Worm (Caenorhabditis elegans): ENCODE results near the gene Y39A3A.4.
A peak's percentile ranks its signal among the peaks of the same experiment; 100 is the strongest.

Y39A3A.4 gene

ce11 chrIII:2050494-2050893 is 25.9 kb downstream of the Y39A3A.4 start:
- TF ChIP-seq fos-1 (tag; optimal IDR thresholded peaks at IDR 0.05) (peak; percentile 6), mab-5 (tag; optimal IDR thresholded peaks at IDR 0.05) (no peak)

ce11 chrIII:2049825-2050224 is 26.6 kb downstream of the Y39A3A.4 start:
- TF ChIP-seq elt-3 (tag; optimal IDR thresholded peaks at IDR 0.05): no peak
- no peak for TF ChIP-seq nhr-23 (tag; optimal IDR thresholded peaks at IDR 0.05)
- no peak for TF ChIP-seq nhr-11 (tag; optimal IDR thresholded peaks at IDR 0.05)
- TF ChIP-seq nhr-129 (tag; optimal IDR thresholded peaks at IDR 0.05): no peak
- TF ChIP-seq ZK546.5 (tag; optimal IDR thresholded peaks at IDR 0.05): no peak
- peak; percentile 27 for TF ChIP-seq fos-1 (tag; optimal IDR thresholded peaks at IDR 0.05)
- no peak for TF ChIP-seq ama-1 (optimal IDR thresholded peaks at IDR 0.05)
- TF ChIP-seq skn-1 (tag; optimal IDR thresholded peaks at IDR 0.05): no peak

- TF ChIP-seq gmeb-1 (tag; optimal IDR thresholded peaks at IDR 0.05) (no peak), lin-11 (tag; optimal IDR thresholded peaks at IDR 0.05) (no peak), lsy-2 (tag; optimal IDR thresholded peaks at IDR 0.05) (no peak), nhr-25 (tag; optimal IDR thresholded peaks at IDR 0.05) (no peak)
These were observed 28.5 kb downstream of the Y39A3A.4 start, which contains the start of gene dpy-1 for ce11 chrIII:2047907-2048306. dpy-1 (minus strand) TSS chrIII:2048007.

ce11 chrIII:2032327-2033093 is 43.9 kb downstream of the Y39A3A.4 start:
- no peak for TF ChIP-seq skn-1 (tag; optimal IDR thresholded peaks at IDR 0.05)
- no peak for TF ChIP-seq unc-39 (tag; optimal IDR thresholded peaks at IDR 0.05)
- TF ChIP-seq nhr-129 (tag; optimal IDR thresholded peaks at IDR 0.05): peak; percentile 44
- peak; percentile 18 for TF ChIP-seq lin-13 (GFP tag; optimal IDR thresholded peaks at IDR 0.05)
- peak; percentile 17 for TF ChIP-seq crh-2 (tag; optimal IDR thresholded peaks at IDR 0.05)
- peak; percentile 16 for TF ChIP-seq F13H6.1 (tag; optimal IDR thresholded peaks at IDR 0.05)
- 0 out of 2 replicates have a peak, but pooled peaks have one; percentile 19 for TF ChIP-seq ztf-1 (GFP tag; conservative IDR thresholded peaks at IDR 0.05)

- TF ChIP-seq zag-1 (tag; optimal IDR thresholded peaks at IDR 0.05): no peak
- TF ChIP-seq lsy-2 (tag; optimal IDR thresholded peaks at IDR 0.05): no peak
- no peak for TF ChIP-seq ztf-4 (tag; optimal IDR thresholded peaks at IDR 0.05)
- TF ChIP-seq dmd-4 (tag; optimal IDR thresholded peaks at IDR 0.05): no peak
- no peak for TF ChIP-seq unc-55 (GFP tag; optimal IDR thresholded peaks at IDR 0.05)
- no peak for TF ChIP-seq snpc-4 (tag; optimal IDR thresholded peaks at IDR 0.05)
- TF ChIP-seq lin-13 (GFP tag; optimal IDR thresholded peaks at IDR 0.05): no peak
- no peak for TF ChIP-seq ceh-16 (tag; optimal IDR thresholded peaks at IDR 0.05)
- TF ChIP-seq nhr-6 (tag; optimal IDR thresholded peaks at IDR 0.05): no peak
- no peak for TF ChIP-seq peb-1 (tag; optimal IDR thresholded peaks at IDR 0.05)
- no peak for TF ChIP-seq blmp-1 (tag; optimal IDR thresholded peaks at IDR 0.05; ENCODE audit: insufficient read depth)
- TF ChIP-seq ztf-11 (tag; optimal IDR thresholded peaks at IDR 0.05): no peak
- no peak for TF ChIP-seq sma-9 (GFP tag; optimal IDR thresholded peaks at IDR 0.05)
- no peak for TF ChIP-seq sma-9 (tag; optimal IDR thresholded peaks at IDR 0.05)
These were observed 44.6 kb downstream of the Y39A3A.4 start for ce11 chrIII:2031746-2032145.

- no peak for TF ChIP-seq sma-9 (GFP tag; optimal IDR thresholded peaks at IDR 0.05)
- no peak for TF ChIP-seq sma-9 (tag; optimal IDR thresholded peaks at IDR 0.05)
- no peak for TF ChIP-seq fos-1 (tag; optimal IDR thresholded peaks at IDR 0.05)
- no peak for TF ChIP-seq snpc-4 (tag; optimal IDR thresholded peaks at IDR 0.05)
- TF ChIP-seq dmd-4 (tag; optimal IDR thresholded peaks at IDR 0.05): no peak
- TF ChIP-seq lin-11 (tag; optimal IDR thresholded peaks at IDR 0.05): no peak
- no peak for TF ChIP-seq alr-1 (tag; optimal IDR thresholded peaks at IDR 0.05)
- TF ChIP-seq ztf-1 (GFP tag; conservative IDR thresholded peaks at IDR 0.05): no peak
- no peak for TF ChIP-seq peb-1 (tag; optimal IDR thresholded peaks at IDR 0.05)
- TF ChIP-seq sma-3 (GFP tag; optimal IDR thresholded peaks at IDR 0.05): no peak
- TF ChIP-seq nhr-23 (tag; optimal IDR thresholded peaks at IDR 0.05): no peak
- no peak for TF ChIP-seq ceh-82 (tag; optimal IDR thresholded peaks at IDR 0.05)
These were observed 45.4 kb downstream of the Y39A3A.4 start for ce11 chrIII:2030776-2031565.

Data from whole organism, L2 larva.